Worm (Caenorhabditis elegans): ENCODE measurements around the gene EEED8.2.

EEED8.2 gene

ce11 chrII:5408924-5409323 is 7.6 kb upstream of the EEED8.2 start, which contains the start of the genes EEED8.12 and EEED8.4:
TSS of gene EEED8.12 (minus strand) at chrII:5409024.
TSS of gene EEED8.4 (plus strand) at chrII:5409319.
- TF ChIP-seq mdl-1 (tag; optimal IDR thresholded peaks at IDR 0.05) (no peak), dsc-1 (tag; optimal IDR thresholded peaks at IDR 0.05) (no peak), irx-1 (tag; optimal IDR thresholded peaks at IDR 0.05) (no peak), egl-13 (tag; optimal IDR thresholded peaks at IDR 0.05) (no peak), unc-62 (GFP tag; optimal IDR thresholded peaks at IDR 0.05) (no peak)

ce11 chrII:5412467-5412866 is 4.0 kb upstream of the EEED8.2 start, which contains the start of the genes EEED8.13 and EEED8.18:
TSS of gene EEED8.13 (minus strand) at chrII:5412567.
TSS of gene EEED8.18 (minus strand) at chrII:5412610.
- TF ChIP-seq snu-23 (GFP tag; optimal IDR thresholded peaks at IDR 0.05): no peak

ce11 chrII:5414040-5414439 is 2.5 kb upstream of the EEED8.2 start, which contains the start of the genes EEED8.14 and EEED8.3:
TSS of gene EEED8.14 (minus strand) at chrII:5414052.
TSS of gene EEED8.3 (plus strand) at chrII:5414276.
- TF ChIP-seq C04F5.9 (tag; optimal IDR thresholded peaks at IDR 0.05): no peak
- no peak for TF ChIP-seq fkh-4 (tag; optimal IDR thresholded peaks at IDR 0.05; ENCODE audit: borderline replicate concordance)
- TF ChIP-seq ceh-90 (tag; optimal IDR thresholded peaks at IDR 0.05): no peak
- no peak for TF ChIP-seq sox-4 (tag; optimal IDR thresholded peaks at IDR 0.05)
- no peak for TF ChIP-seq skn-1 (tag; optimal IDR thresholded peaks at IDR 0.05)
- TF ChIP-seq aly-2 (tag; optimal IDR thresholded peaks at IDR 0.05): no peak
- TF ChIP-seq hlh-17 (GFP tag; optimal IDR thresholded peaks at IDR 0.05; ENCODE audit: borderline replicate concordance): no peak
- TF ChIP-seq aha-1 (tag; optimal IDR thresholded peaks at IDR 0.05): no peak
- no peak for TF ChIP-seq vab-15 (tag; optimal IDR thresholded peaks at IDR 0.05)
- TF ChIP-seq fkh-10 (GFP tag; optimal IDR thresholded peaks at IDR 0.05): no peak

- TF ChIP-seq rnt-1 (tag; optimal IDR thresholded peaks at IDR 0.05): no peak
- no peak for TF ChIP-seq efl-1 (optimal IDR thresholded peaks at IDR 0.05)
- TF ChIP-seq efl-1 (GFP tag; optimal IDR thresholded peaks at IDR 0.05 in 1 of 2): peak in 1 of 2 experiments; percentile 23
- TF ChIP-seq C16A3.4 (tag; optimal IDR thresholded peaks at IDR 0.05): no peak
- TF ChIP-seq dpl-1 (GFP tag; optimal IDR thresholded peaks at IDR 0.05): no peak
- TF ChIP-seq lin-39 (tag; optimal IDR thresholded peaks at IDR 0.05): no peak
Observed at ce11 chrII:5417905-5418304, 1.4 kb downstream of the EEED8.2 start.

- TF ChIP-seq nhr-90 (tag; optimal IDR thresholded peaks at IDR 0.05; ENCODE audit: poor library complexity) (no peak), elt-2 (tag; optimal IDR thresholded peaks at IDR 0.05) (no peak), unc-62 (GFP tag; optimal IDR thresholded peaks at IDR 0.05) (no peak), unc-30 (tag; optimal IDR thresholded peaks at IDR 0.05) (no peak), dsc-1 (tag; optimal IDR thresholded peaks at IDR 0.05) (no peak), alr-1 (tag; optimal IDR thresholded peaks at IDR 0.05; ENCODE audit: borderline replicate concordance) (no peak), sptf-1 (tag; optimal IDR thresholded peaks at IDR 0.05) (no peak), hlh-4 (tag; optimal IDR thresholded peaks at IDR 0.05) (no peak)
Observed at ce11 chrII:5418317-5418716, 1.8 kb downstream of the EEED8.2 start.

- no peak for TF ChIP-seq ztf-4 (tag; optimal IDR thresholded peaks at IDR 0.05)
- no peak for TF ChIP-seq elt-2 (tag; optimal IDR thresholded peaks at IDR 0.05)
- no peak for TF ChIP-seq sup-37 (GFP tag; optimal IDR thresholded peaks at IDR 0.05)
- TF ChIP-seq egl-13 (tag; optimal IDR thresholded peaks at IDR 0.05): no peak
- TF ChIP-seq fkh-8 (tag; optimal IDR thresholded peaks at IDR 0.05): no peak
- no peak for TF ChIP-seq Y116A8C.19 (tag; optimal IDR thresholded peaks at IDR 0.05; ENCODE audit: borderline replicate concordance)
- TF ChIP-seq fkh-10 (GFP tag; optimal IDR thresholded peaks at IDR 0.05): no peak
- TF ChIP-seq efl-1 (optimal IDR thresholded peaks at IDR 0.05): no peak
- no peak for TF ChIP-seq efl-1 (GFP tag; optimal IDR thresholded peaks at IDR 0.05 in 1 of 2)
- no peak for TF ChIP-seq ets-5 (GFP tag; IDR thresholded peaks at IDR 0.05)
- TF ChIP-seq aly-2 (tag; optimal IDR thresholded peaks at IDR 0.05): no peak
- no peak for TF ChIP-seq alr-1 (tag; optimal IDR thresholded peaks at IDR 0.05; ENCODE audit: borderline replicate concordance)
- no peak for TF ChIP-seq unc-30 (tag; optimal IDR thresholded peaks at IDR 0.05)
- TF ChIP-seq isw-1 (GFP tag; IDR thresholded peaks at IDR 0.05): no peak
- no peak for TF ChIP-seq ces-1 (GFP tag; optimal IDR thresholded peaks at IDR 0.05)
- TF ChIP-seq dpl-1 (GFP tag; optimal IDR thresholded peaks at IDR 0.05): no peak
- no peak for TF ChIP-seq lir-3 (tag; optimal IDR thresholded peaks at IDR 0.05; ENCODE audit: poor library complexity)
- TF ChIP-seq hlh-17 (GFP tag; optimal IDR thresholded peaks at IDR 0.05; ENCODE audit: borderline replicate concordance): no peak
- TF ChIP-seq sptf-1 (tag; optimal IDR thresholded peaks at IDR 0.05): no peak
- TF ChIP-seq mab-9 (GFP tag; IDR thresholded peaks at IDR 0.05): no peak
Observed at ce11 chrII:5418929-5419328, 2.4 kb downstream of the EEED8.2 start, which contains the start of gene EEED8.15. TSS of gene EEED8.15 (plus strand) at chrII:5419229.
